Fruit fly (Drosophila melanogaster): ENCODE measurements around the gene dac.

- peak; percentile 45 for TF ChIP-seq CG1620 (GFP tag; optimal IDR thresholded peaks at IDR 0.05)
- peak; percentile 68 for TF ChIP-seq toe (GFP tag; optimal IDR thresholded peaks at IDR 0.05)
- TF ChIP-seq Mnt (GFP tag; optimal IDR thresholded peaks at IDR 0.05) = peak; percentile 62
- TF ChIP-seq tj (GFP tag; optimal IDR thresholded peaks at IDR 0.05) = peak; percentile 74
- peak; percentile 96 for TF ChIP-seq CG33017 (tag; optimal IDR thresholded peaks at IDR 0.05)
- peak; percentile 75 for TF ChIP-seq Hr96 (GFP tag; optimal IDR thresholded peaks at IDR 0.05)
- TF ChIP-seq Crg-1 (GFP tag; optimal IDR thresholded peaks at IDR 0.05) = peak; percentile 64
- TF ChIP-seq CG7101 (tag; optimal IDR thresholded peaks at IDR 0.05) = peak; percentile 95
- TF ChIP-seq cic (GFP tag; optimal IDR thresholded peaks at IDR 0.05) = peak; percentile 86
- TF ChIP-seq cnc (optimal IDR thresholded peaks at IDR 0.05) = peak; percentile 94 to 99
- peak; percentile 86 for TF ChIP-seq kay (GFP tag; ENCODE audit: borderline replicate concordance)
- TF ChIP-seq bab1 (GFP tag; optimal IDR thresholded peaks at IDR 0.05) = peak; percentile 89
Measured at dm6 chr2L:16532702-16533385, 47.0 kb upstream of the dac start, which contains the start of gene CG5953.
